Worm (Caenorhabditis elegans) whole organism, mixed stage, embryonic: ENCODE data around the gene W03C9.1.
A peak's percentile ranks its signal among the peaks of the same experiment; 100 is the strongest.

Experiments
- M03D4.4 ChIP-seq: sonication (generic microtip); optimal IDR thresholded peaks from 2 replicates; lab custom pipeline; 2017; ENCODE audit warnings: mild to moderate bottlenecking, missing genetic modification characterization, missing compliant biosample characterization
- bed-3 ChIP-seq: fragments of 200-800 bp; sonication (Bioruptor generic); optimal IDR thresholded peaks from 3 replicates; lab custom pipeline; 2018; ENCODE audit warnings: mild to moderate bottlenecking, missing genetic modification characterization, moderate library complexity, missing compliant biosample characterization
- blmp-1 ChIP-seq: fragments of 150-350 bp; optimal IDR thresholded peaks from 2 replicates; lab custom pipeline; 2014; ENCODE audit warnings: missing biosample characterization, missing genetic modification characterization
- ceh-39 ChIP-seq: fragments of 150-350 bp; optimal IDR thresholded peaks from 2 replicates; lab custom pipeline; 2014; ENCODE audit warnings: missing biosample characterization, missing genetic modification characterization
- ceh-43 ChIP-seq: fragments of 200-800 bp; sonication (Bioruptor generic); optimal IDR thresholded peaks from 2 replicates; lab custom pipeline; 2018; ENCODE audit warnings: mild to moderate bottlenecking, missing genetic modification characterization, moderate library complexity, missing compliant biosample characterization
- ces-1 ChIP-seq: fragments of 150-350 bp; optimal IDR thresholded peaks from 2 replicates; lab custom pipeline; 2014; ENCODE audit warnings: missing biosample characterization, missing genetic modification reagents, missing genetic modification characterization
- cnd-1 ChIP-seq: fragments of 200-800 bp; sonication (Bioruptor generic); optimal IDR thresholded peaks from 2 replicates; lab custom pipeline; 2018; ENCODE audit warnings: mild to moderate bottlenecking, missing genetic modification characterization, missing compliant biosample characterization
- drap-1 ChIP-seq: fragments of 200-800 bp; sonication (Bioruptor generic); optimal IDR thresholded peaks from 3 replicates; lab custom pipeline; 2018; ENCODE audit warnings: mild to moderate bottlenecking, missing genetic modification characterization, missing compliant biosample characterization
- elt-1 ChIP-seq: sonication (generic microtip); optimal IDR thresholded peaks from 2 replicates; lab custom pipeline; 2017; ENCODE audit warnings: missing genetic modification characterization, mild to moderate bottlenecking, missing compliant biosample characterization, antibody characterized with exemption, moderate library complexity, borderline replicate concordance; ENCODE audit not compliant: insufficient read depth
- elt-3 ChIP-seq: fragments of 150-350 bp; optimal IDR thresholded peaks from 2 replicates; lab custom pipeline; 2014; ENCODE audit warnings: missing biosample characterization, missing genetic modification characterization
- ham-2 ChIP-seq: fragments of 200-800 bp; sonication (Bioruptor generic); optimal IDR thresholded peaks from 2 replicates; lab custom pipeline; 2018; ENCODE audit warnings: mild to moderate bottlenecking, missing genetic modification characterization, missing compliant biosample characterization
- hlh-1 ChIP-seq: fragments of 150-350 bp; optimal IDR thresholded peaks from 2 replicates; lab custom pipeline; 2014; ENCODE audit warnings: missing biosample characterization, missing genetic modification reagents, missing genetic modification characterization
- lin-13 ChIP-seq: fragments of 150-350 bp; optimal IDR thresholded peaks from 2 replicates; lab custom pipeline; 2014; ENCODE audit warnings: missing biosample characterization, missing genetic modification characterization
- lin-32 ChIP-seq: fragments of 200-800 bp; sonication (Bioruptor generic); optimal IDR thresholded peaks from 2 replicates; lab custom pipeline; 2018; ENCODE audit warnings: mild to moderate bottlenecking, missing genetic modification characterization, missing compliant biosample characterization
- lsy-2 ChIP-seq: fragments of 150-350 bp; optimal IDR thresholded peaks from 2 replicates; lab custom pipeline; 2014; ENCODE audit warnings: missing biosample characterization, missing genetic modification characterization
- mab-5 ChIP-seq: fragments of 150-350 bp; optimal IDR thresholded peaks from 2 replicates; lab custom pipeline; 2014; ENCODE audit warnings: missing biosample characterization, missing genetic modification characterization
- mep-1 ChIP-seq: fragments of 150-350 bp; optimal IDR thresholded peaks from 2 replicates; lab custom pipeline; 2017; ENCODE audit warnings: missing biosample characterization, missing genetic modification reagents, missing genetic modification characterization, inconsistent platforms
- mls-2 ChIP-seq: sonication (generic microtip); optimal IDR thresholded peaks from 2 replicates; lab custom pipeline; 2016; ENCODE audit warnings: mild to moderate bottlenecking, missing genetic modification characterization, moderate library complexity, missing compliant biosample characterization
- nhr-2 ChIP-seq: fragments of 150-350 bp; optimal IDR thresholded peaks from 2 replicates; lab custom pipeline; 2014; ENCODE audit warnings: missing biosample characterization, missing genetic modification characterization
- nhr-237 ChIP-seq: fragments of 150-350 bp; optimal IDR thresholded peaks from 2 replicates; lab custom pipeline; 2014; ENCODE audit warnings: missing biosample characterization, missing genetic modification characterization
- nhr-28 ChIP-seq: fragments of 150-350 bp; optimal IDR thresholded peaks from 2 replicates; lab custom pipeline; 2014; ENCODE audit warnings: missing biosample characterization, missing genetic modification characterization
- pha-4 ChIP-seq: fragments of 150-350 bp; optimal IDR thresholded peaks from 2 replicates; lab custom pipeline; 2018; ENCODE audit warnings: missing biosample characterization, missing genetic modification reagents, missing genetic modification characterization
- snpc-4 ChIP-seq: fragments of 150-350 bp; optimal IDR thresholded peaks from 2 replicates; lab custom pipeline; 2014; ENCODE audit warnings: missing biosample characterization, missing genetic modification characterization
- sptf-1 ChIP-seq: sonication (generic microtip); optimal IDR thresholded peaks from 2 replicates; lab custom pipeline; 2017; ENCODE audit warnings: mild to moderate bottlenecking, missing genetic modification characterization, moderate library complexity, missing compliant biosample characterization
- unc-120 ChIP-seq: sonication (generic microtip); optimal IDR thresholded peaks from 2 replicates; lab custom pipeline; 2017; ENCODE audit warnings: missing genetic modification characterization, missing compliant biosample characterization; ENCODE audit not compliant: poor library complexity, severe bottlenecking
- unc-39 ChIP-seq: fragments of 150-350 bp; optimal IDR thresholded peaks from 2 replicates; lab custom pipeline; 2014; ENCODE audit warnings: missing biosample characterization, missing genetic modification characterization
- unc-62 ChIP-seq: fragments of 150-350 bp; optimal IDR thresholded peaks from 2 replicates; lab custom pipeline; 2014; ENCODE audit warnings: missing biosample characterization, missing genetic modification reagents, missing genetic modification characterization
- zip-8 ChIP-seq: fragments of 150-350 bp; optimal IDR thresholded peaks from 2 replicates; lab custom pipeline; 2014; ENCODE audit warnings: missing biosample characterization, missing genetic modification characterization
- ztf-11 ChIP-seq: fragments of 150-350 bp; optimal IDR thresholded peaks from 2 replicates; lab custom pipeline; 2014; ENCODE audit warnings: missing biosample characterization, missing genetic modification characterization

The W03C9.1 gene

DNA sequence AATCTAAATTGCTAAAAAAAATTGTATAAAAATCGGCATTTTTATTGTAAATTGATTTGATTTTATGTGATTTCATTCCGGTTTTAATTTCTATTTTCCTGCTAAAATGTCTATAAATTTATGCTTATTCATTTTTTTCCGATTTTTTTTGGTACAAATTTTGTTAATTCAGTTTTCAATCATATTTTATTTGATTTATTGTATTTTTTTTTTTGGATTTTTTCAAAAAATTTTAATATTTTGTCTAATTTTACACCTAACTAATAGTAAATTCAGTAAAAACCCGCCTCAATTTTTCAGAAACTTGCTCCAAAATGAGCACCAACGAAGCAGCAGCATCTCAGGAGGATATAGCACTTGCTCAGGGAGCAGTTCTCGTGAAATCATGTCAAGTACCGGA is 30.8 kb upstream of the W03C9.1 start, which contains the start of gene dhps-1:
Gene dhps-1 (plus strand): TSS at position 301 of the 400 bp plus-strand sequence.
- no peak for TF ChIP-seq elt-1 (tag; lab: Kevin White, UChicago)
- no peak for TF ChIP-seq elt-3

DNA sequence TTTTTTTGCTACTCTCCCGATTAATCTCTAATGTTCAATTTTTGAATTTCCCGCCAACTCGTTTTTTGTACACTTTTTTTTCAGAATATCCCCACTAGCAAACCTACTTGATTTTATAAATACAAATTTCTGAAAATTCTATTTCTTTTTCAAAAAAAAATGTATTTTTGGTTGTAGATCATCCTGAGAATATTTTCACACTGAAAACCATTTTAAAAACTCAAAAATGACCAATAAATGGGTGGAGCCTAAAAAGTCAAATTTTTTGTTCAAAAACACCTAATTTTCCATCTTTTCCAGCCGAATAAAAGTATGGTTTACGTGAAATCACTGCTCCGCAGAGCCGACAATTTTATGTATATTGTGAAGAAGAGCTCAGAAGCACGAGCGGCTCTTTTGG is 26.8 kb upstream of the W03C9.1 start, which contains the start of gene Y17G7B.3:
Gene Y17G7B.3 (plus strand): TSS at position 301 of the 400 bp plus-strand sequence.
- no peak for TF ChIP-seq lin-13 (tag; lab: Kevin White, UChicago)
- no peak for TF ChIP-seq unc-120
- TF ChIP-seq zip-8 = no peak
- TF ChIP-seq mab-5 = no peak
- no peak for TF ChIP-seq ceh-43 (GFP tag; lab: Kevin White, UChicago)
- TF ChIP-seq blmp-1 (tag; lab: Kevin White, UChicago) = no peak
- TF ChIP-seq elt-1 (tag; lab: Kevin White, UChicago) = no peak
- TF ChIP-seq lin-32 (GFP tag; lab: Kevin White, UChicago) = no peak
- no peak for TF ChIP-seq lsy-2 (tag; lab: Kevin White, UChicago)
- no peak for TF ChIP-seq nhr-2 (tag; lab: Kevin White, UChicago)
- TF ChIP-seq ham-2 (GFP tag; lab: Kevin White, UChicago) = no peak

DNA sequence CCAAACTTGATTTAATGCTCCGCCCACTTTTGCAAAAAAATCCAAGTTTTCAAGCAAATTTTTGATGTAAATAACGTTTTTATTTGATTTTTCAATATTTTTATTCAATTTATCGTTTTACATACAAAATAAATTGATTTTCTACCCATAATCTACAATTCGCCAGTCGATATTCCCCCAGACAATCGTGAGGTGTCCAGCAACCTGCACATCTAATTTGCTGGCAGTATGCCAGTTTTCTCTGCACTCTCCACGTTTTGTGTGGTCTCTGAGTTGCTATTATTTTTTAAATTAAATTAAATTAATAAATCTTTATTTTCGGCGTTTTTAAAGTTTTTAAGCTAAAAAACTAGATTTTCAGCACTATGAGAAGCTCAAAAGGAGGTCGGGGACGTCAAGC is 18.2 kb upstream of the W03C9.1 start:
- peak; percentile 60 for TF ChIP-seq pha-4 (tag; lab: Kevin White, UChicago)
- no peak for TF ChIP-seq mls-2 (tag; lab: Kevin White, UChicago)
- peak; percentile 80 for TF ChIP-seq lsy-2 (tag; lab: Kevin White, UChicago)
- no peak for TF ChIP-seq elt-1 (tag; lab: Kevin White, UChicago)
- peak; percentile 33 for TF ChIP-seq ham-2 (GFP tag; lab: Kevin White, UChicago)
- no peak for TF ChIP-seq zip-8
- peak; percentile 43 for TF ChIP-seq nhr-2 (tag; lab: Kevin White, UChicago)
- TF ChIP-seq lin-13 (tag; lab: Kevin White, UChicago) = peak; percentile 83
- peak; percentile 67 for TF ChIP-seq mep-1
- no peak for TF ChIP-seq elt-3
- TF ChIP-seq bed-3 = peak; percentile 6
- peak; percentile 31 for TF ChIP-seq unc-62 (GFP tag; lab: Kevin White, UChicago)
- TF ChIP-seq nhr-237 (tag; lab: Kevin White, UChicago) = peak; percentile 68
- peak; percentile 55 for TF ChIP-seq sptf-1 (tag; lab: Kevin White, UChicago)
- TF ChIP-seq ces-1 (GFP tag; lab: Kevin White, UChicago) = peak; percentile 98
- TF ChIP-seq ceh-43 (GFP tag; lab: Kevin White, UChicago) = peak; percentile 22
- TF ChIP-seq, all 35 proteins: peak for 12

DNA sequence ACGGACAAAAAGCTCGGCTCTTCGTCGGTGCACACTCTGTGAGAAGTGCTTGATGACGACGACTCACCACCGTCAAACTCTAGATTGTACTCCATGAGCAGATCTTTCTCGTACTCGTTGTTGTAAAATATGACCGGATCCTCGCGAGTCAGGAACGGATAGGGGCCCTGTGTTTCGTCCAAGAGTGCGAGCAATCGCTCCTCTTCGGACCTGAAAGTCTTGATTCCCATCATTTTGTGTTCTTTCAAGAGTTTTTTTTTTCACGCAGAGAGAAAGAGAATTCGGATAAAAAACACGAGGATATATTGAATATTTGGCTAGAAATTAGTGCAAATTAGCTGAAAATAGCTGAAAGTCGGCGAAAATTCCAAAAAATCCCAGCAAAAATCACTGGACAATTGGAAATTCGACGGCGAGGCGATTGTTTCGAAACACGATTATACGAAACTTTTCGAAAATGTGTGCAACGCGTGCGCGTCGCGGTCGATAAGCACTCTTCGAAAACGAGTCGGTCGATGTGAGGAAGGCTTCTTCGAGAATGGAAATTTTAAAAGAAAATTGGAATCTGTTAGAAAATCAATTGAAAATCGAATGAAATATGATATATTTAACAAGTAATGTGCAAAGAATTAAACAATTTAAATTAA is 17.6 kb upstream of the W03C9.1 start, which contains the start of the genes ash-2 and Y17G7B.20:
Gene ash-2 (plus strand): TSS at position 390 of the 647 bp plus-strand sequence.
Gene Y17G7B.20 (minus strand): TSS at position 396 of the 647 bp plus-strand sequence.
- no peak for TF ChIP-seq unc-120
- TF ChIP-seq M03D4.4 = no peak
- no peak for TF ChIP-seq elt-3
- TF ChIP-seq cnd-1 (tag; lab: Kevin White, UChicago) = no peak
- TF ChIP-seq ztf-11 = peak; percentile 16
- no peak for TF ChIP-seq nhr-28
- no peak for TF ChIP-seq nhr-237 (tag; lab: Kevin White, UChicago)
- no peak for TF ChIP-seq mls-2 (tag; lab: Kevin White, UChicago)
- no peak for TF ChIP-seq drap-1 (GFP tag; lab: Kevin White, UChicago)
- TF ChIP-seq ceh-39 (tag; lab: Kevin White, UChicago) = peak; percentile 100
- peak; percentile 29 for TF ChIP-seq ces-1 (GFP tag; lab: Kevin White, UChicago)
- peak; percentile 33 for TF ChIP-seq lin-13 (tag; lab: Kevin White, UChicago)
- TF ChIP-seq lsy-2 (tag; lab: Kevin White, UChicago) = no peak
- peak; percentile 3 for TF ChIP-seq hlh-1 (tag; lab: Kevin White, UChicago)

DNA sequence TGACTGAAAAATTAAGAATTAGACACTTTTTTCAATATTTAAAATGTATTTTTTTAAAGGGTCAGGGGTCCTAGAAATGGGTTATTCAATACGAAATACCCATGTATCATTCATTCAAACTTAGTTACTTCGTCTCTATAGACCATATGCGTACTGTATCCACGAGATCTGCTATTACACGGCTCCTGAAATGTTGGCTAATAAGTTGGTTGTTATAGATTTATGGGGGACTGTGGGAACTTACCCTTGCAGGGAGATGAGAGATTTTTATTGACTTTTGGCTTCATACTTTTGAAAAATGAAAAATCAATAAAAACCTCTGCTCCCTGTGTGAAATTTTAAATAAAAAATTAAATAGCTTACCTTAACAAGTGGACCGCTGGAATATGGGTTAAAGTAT is 17.0 kb upstream of the W03C9.1 start:
- TF ChIP-seq cnd-1 (tag; lab: Kevin White, UChicago) (no peak), drap-1 (GFP tag; lab: Kevin White, UChicago) (no peak), mab-5 (no peak), snpc-4 (tag; lab: Kevin White, UChicago) (no peak), nhr-28 (no peak), M03D4.4 (no peak), elt-1 (tag; lab: Kevin White, UChicago) (no peak), unc-39 (tag; lab: Kevin White, UChicago) (no peak), ceh-43 (GFP tag; lab: Kevin White, UChicago) (no peak)
